Fruit fly (Drosophila melanogaster): ENCODE results near the gene ect.

dm6 chr3L:10151527-10151926, 50.1 kb downstream of the ect start, which contains the start of gene CG8072:
- TF ChIP-seq CG8478 (optimal IDR thresholded peaks at IDR 0.05) (no peak), psq (optimal IDR thresholded peaks at IDR 0.05) (no peak), EcR (GFP tag; optimal IDR thresholded peaks at IDR 0.05) (no peak), usp (GFP tag; optimal IDR thresholded peaks at IDR 0.05) (no peak), Dll (optimal IDR thresholded peaks at IDR 0.05) (no peak)

All from whole organism.